Fruit fly (Drosophila melanogaster) whole organism: ENCODE data around the gene CG9281.

ENCODE experiments used
- CG8478 ChIP-seq: fragments of >200 bp; optimal IDR thresholded peaks from 2 replicates; lab custom pipeline; 2018; ENCODE audit warnings: inconsistent platforms
- Dll ChIP-seq: fragments of >200 bp; optimal IDR thresholded peaks from 2 replicates; lab custom pipeline; 2017
- EcR ChIP-seq, 2 experiments: fragments of >200 bp; optimal IDR thresholded peaks; 2 replicates each; lab custom pipeline; 2017; ENCODE audit warnings: missing biosample characterization in 2 of 2, missing genetic modification characterization in 2 of 2, missing genetic modification reagents in 2 of 2
- psq ChIP-seq: fragments of >200 bp; optimal IDR thresholded peaks from 2 replicates; lab custom pipeline; 2017
- usp ChIP-seq: fragments of >200 bp; optimal IDR thresholded peaks from 2 replicates; lab custom pipeline; 2017; ENCODE audit warnings: missing biosample characterization, missing genetic modification characterization, mixed read lengths

dm6 chrX:15696854-15697540 lies 13.3 kb downstream of the CG9281 start, which contains the start of gene CG8128:
- TF ChIP-seq EcR (GFP tag; optimal IDR thresholded peaks at IDR 0.05; lab: Kevin White, UChicago) (no peak), CG8478 (no peak), usp (GFP tag; lab: Kevin White, UChicago) (no peak), Dll (lab: Kevin White, UChicago) (no peak), psq (lab: Kevin White, UChicago) (no peak)
